Worm (Caenorhabditis elegans) whole organism, late embryonic: ENCODE measurements around the gene tag-89.
"Not testable (repeated sequence)": the region's sequence is repeated elsewhere in the genome, so short reads cannot be mapped to it uniquely, and the experiment has no call there.

Experiments used
- F13H6.1 ChIP-seq: sonication (generic microtip); optimal IDR thresholded peaks from 2 replicates; lab custom pipeline; 2016; ENCODE audit warnings: missing genetic modification characterization, missing compliant biosample characterization
- K02D7.2 ChIP-seq: sonication (generic microtip); optimal IDR thresholded peaks from 2 replicates; lab custom pipeline; 2017; ENCODE audit warnings: mild to moderate bottlenecking, missing genetic modification characterization, missing compliant biosample characterization
- ama-1 ChIP-seq: fragments of 150-350 bp; optimal IDR thresholded peaks from 2 replicates; lab custom pipeline; 2014
- ceh-22 ChIP-seq: sonication (generic microtip); optimal IDR thresholded peaks from 2 replicates; lab custom pipeline; 2017; ENCODE audit warnings: missing biosample characterization, missing genetic modification characterization
- ceh-31 ChIP-seq: sonication (generic microtip); optimal IDR thresholded peaks from 2 replicates; lab custom pipeline; 2016; ENCODE audit warnings: missing genetic modification characterization, missing compliant biosample characterization
- ceh-45 ChIP-seq: fragments of 200-800 bp; sonication (Bioruptor generic); IDR thresholded peaks from 2 replicates; pipeline ENCODE4 v1.3.6; 2022; ENCODE audit warnings: missing genetic modification reagents, missing genetic modification characterization, missing compliant biosample characterization
- ceh-6 ChIP-seq: fragments of 200-800 bp; sonication (Bioruptor generic); optimal IDR thresholded peaks from 2 replicates; lab custom pipeline; 2018; ENCODE audit warnings: mild to moderate bottlenecking, missing genetic modification characterization, missing compliant biosample characterization
- ceh-9 ChIP-seq: sonication (generic microtip); optimal IDR thresholded peaks from 2 replicates; lab custom pipeline; 2016; ENCODE audit warnings: mild to moderate bottlenecking, missing genetic modification characterization, inconsistent platforms, missing compliant biosample characterization
- che-1 ChIP-seq: sonication (generic microtip); optimal IDR thresholded peaks from 2 replicates; lab custom pipeline; 2016; ENCODE audit warnings: mild to moderate bottlenecking, missing genetic modification characterization, missing compliant biosample characterization
- dmd-4 ChIP-seq: sonication (generic microtip); optimal IDR thresholded peaks from 2 replicates; lab custom pipeline; 2016; ENCODE audit warnings: borderline replicate concordance, missing genetic modification characterization, missing compliant biosample characterization
- fkh-10 ChIP-seq: fragments of 150-350 bp; optimal IDR thresholded peaks from 2 replicates; lab custom pipeline; 2014; ENCODE audit warnings: missing biosample characterization, missing genetic modification reagents, missing genetic modification characterization
- fkh-6 ChIP-seq: sonication (generic microtip); optimal IDR thresholded peaks from 2 replicates; lab custom pipeline; 2016; ENCODE audit warnings: missing genetic modification characterization, missing compliant biosample characterization
- gmeb-2 ChIP-seq: sonication (generic microtip); optimal IDR thresholded peaks from 2 replicates; lab custom pipeline; 2016; ENCODE audit warnings: missing genetic modification characterization, inconsistent platforms, missing compliant biosample characterization
- hlh-13 ChIP-seq: fragments of 200-800 bp; sonication (Bioruptor generic); optimal IDR thresholded peaks from 2 replicates; lab custom pipeline; 2018; ENCODE audit warnings: mild to moderate bottlenecking, missing genetic modification characterization, missing compliant biosample characterization
- nhr-11 ChIP-seq: fragments of 150-350 bp; optimal IDR thresholded peaks from 2 replicates; lab custom pipeline; 2014; ENCODE audit warnings: missing biosample characterization, missing genetic modification characterization
- odd-2 ChIP-seq: sonication (generic microtip); optimal IDR thresholded peaks from 2 replicates; lab custom pipeline; 2017; ENCODE audit warnings: antibody characterized with exemption, mild to moderate bottlenecking, missing genetic modification characterization, missing compliant biosample characterization
- pat-9 ChIP-seq: fragments of 200-800 bp; sonication (Bioruptor generic); optimal IDR thresholded peaks from 2 replicates; lab custom pipeline; 2018; ENCODE audit warnings: mild to moderate bottlenecking, missing genetic modification characterization, moderate library complexity, missing compliant biosample characterization
- pha-2 ChIP-seq: sonication (generic microtip); optimal IDR thresholded peaks from 2 replicates; lab custom pipeline; 2017; ENCODE audit warnings: mild to moderate bottlenecking, missing genetic modification characterization, missing compliant biosample characterization
- pha-4 ChIP-seq: fragments of 150-350 bp; optimal IDR thresholded peaks from 2 replicates; lab custom pipeline; 2018; ENCODE audit warnings: missing biosample characterization, missing genetic modification reagents, missing genetic modification characterization
- ref-2 ChIP-seq: sonication (generic microtip); optimal IDR thresholded peaks from 2 replicates; lab custom pipeline; 2016; ENCODE audit warnings: missing genetic modification characterization, missing compliant biosample characterization
- sdc-2 ChIP-seq: sonication (generic microtip); optimal IDR thresholded peaks from 2 replicates; lab custom pipeline; 2016; ENCODE audit warnings: missing genotype, missing genetic modification characterization, missing compliant biosample characterization
- sox-2 ChIP-seq: fragments of 200-800 bp; sonication (Bioruptor generic); IDR thresholded peaks from 2 replicates; pipeline ENCODE4 v1.3.6; 2022; ENCODE audit warnings: missing genetic modification reagents, missing genetic modification characterization, missing compliant biosample characterization
- syd-9 ChIP-seq: sonication (generic microtip); optimal IDR thresholded peaks from 2 replicates; lab custom pipeline; 2016; ENCODE audit warnings: mild to moderate bottlenecking, missing genetic modification characterization, moderate library complexity, missing compliant biosample characterization
- tbx-2 ChIP-seq: sonication (generic microtip); optimal IDR thresholded peaks from 2 replicates; lab custom pipeline; 2016; ENCODE audit warnings: missing genetic modification characterization, missing compliant biosample characterization
- unc-3 ChIP-seq, 2 experiments: fragments of 200-800 bp in 1 of 2; sonication (Bioruptor generic) in 1 of 2; sonication (generic microtip) in 1 of 2; conservative IDR thresholded peaks in 1 of 2; optimal IDR thresholded peaks in 1 of 2; 2 replicates each; pipeline versions ENCODE4 v1.3.6 to Lab custom; 2016 to 2022; ENCODE audit warnings: missing compliant biosample characterization in 2 of 2, missing genetic modification characterization in 2 of 2, missing genetic modification reagents in 1 of 2
- unc-42 ChIP-seq: sonication (generic microtip); optimal IDR thresholded peaks from 2 replicates; lab custom pipeline; 2016; ENCODE audit warnings: missing genotype, missing genetic modification characterization, missing compliant biosample characterization
- ztf-16 ChIP-seq: sonication (generic microtip); optimal IDR thresholded peaks from 2 replicates; lab custom pipeline; 2017; ENCODE audit warnings: missing genetic modification characterization, missing compliant biosample characterization

The tag-89 gene

ce11 chrIV:11379254-11379653 is 15.1 kb upstream of the tag-89 start, which contains the start of gene fbxb-76:
fbxb-76 (minus strand) TSS chrIV:11379354.
- TF ChIP-seq unc-3 (GFP tag; conservative IDR thresholded peaks at IDR 0.05; lab: Robert Waterston, UW) (no peak), unc-3 (tag; optimal IDR thresholded peaks at IDR 0.05; lab: Kevin White, UChicago) (no peak), ceh-45 (no peak), F13H6.1 (tag; lab: Kevin White, UChicago) (no peak), fkh-6 (tag; lab: Kevin White, UChicago) (no peak), sdc-2 (tag; lab: Kevin White, UChicago) (no peak)
- TF ChIP-seq, all 69 proteins: peak for 0

ce11 chrIV:11388684-11389083 is 5.7 kb upstream of the tag-89 start:
- TF ChIP-seq unc-42 (peak; percentile 73), pat-9 (tag; lab: Kevin White, UChicago) (no peak)

DNA sequence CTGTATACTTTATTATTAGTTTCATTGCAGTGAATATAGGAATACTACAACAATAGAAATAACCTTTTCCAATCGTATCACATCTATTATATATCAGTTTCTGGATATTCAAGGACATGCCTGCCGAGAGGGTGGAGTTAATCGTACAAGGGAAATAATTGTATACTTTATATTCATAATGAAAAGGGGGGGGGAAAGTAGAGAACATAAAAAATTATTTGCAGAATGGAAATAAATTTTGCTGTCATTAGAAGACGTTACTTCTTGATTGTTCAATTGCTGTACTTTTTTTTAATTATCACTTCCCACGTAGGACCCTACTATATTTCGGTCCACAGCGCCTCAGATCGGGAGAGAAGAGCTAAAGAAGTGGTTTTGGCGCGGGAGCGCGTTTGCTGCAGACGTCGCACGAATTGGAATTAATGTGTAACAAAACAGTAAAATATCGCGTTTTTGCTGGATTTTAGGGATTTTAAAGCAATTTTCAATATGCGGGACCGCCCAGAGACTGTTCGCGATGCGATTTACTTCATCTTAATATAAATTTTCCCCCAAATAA is 4.0 kb downstream of the tag-89 start, which contains the start of gene dsl-6:
TSS of gene dsl-6 (minus strand) at position 51 of the 559 bp plus-strand sequence.
- not testable (repeated sequence) for TF ChIP-seq pha-2, F13H6.1, ztf-16 (tag; lab: Kevin White, UChicago)

ce11 chrIV:11401482-11401881 is 7.1 kb downstream of the tag-89 start:
- TF ChIP-seq dmd-4 (tag; lab: Kevin White, UChicago) (no peak), ama-1 (no peak), K02D7.2 (tag; lab: Kevin White, UChicago) (no peak), gmeb-2 (tag; lab: Kevin White, UChicago) (no peak), ztf-16 (tag; lab: Kevin White, UChicago) (no peak)
- TF ChIP-seq, all 69 proteins: peak for 0

DNA sequence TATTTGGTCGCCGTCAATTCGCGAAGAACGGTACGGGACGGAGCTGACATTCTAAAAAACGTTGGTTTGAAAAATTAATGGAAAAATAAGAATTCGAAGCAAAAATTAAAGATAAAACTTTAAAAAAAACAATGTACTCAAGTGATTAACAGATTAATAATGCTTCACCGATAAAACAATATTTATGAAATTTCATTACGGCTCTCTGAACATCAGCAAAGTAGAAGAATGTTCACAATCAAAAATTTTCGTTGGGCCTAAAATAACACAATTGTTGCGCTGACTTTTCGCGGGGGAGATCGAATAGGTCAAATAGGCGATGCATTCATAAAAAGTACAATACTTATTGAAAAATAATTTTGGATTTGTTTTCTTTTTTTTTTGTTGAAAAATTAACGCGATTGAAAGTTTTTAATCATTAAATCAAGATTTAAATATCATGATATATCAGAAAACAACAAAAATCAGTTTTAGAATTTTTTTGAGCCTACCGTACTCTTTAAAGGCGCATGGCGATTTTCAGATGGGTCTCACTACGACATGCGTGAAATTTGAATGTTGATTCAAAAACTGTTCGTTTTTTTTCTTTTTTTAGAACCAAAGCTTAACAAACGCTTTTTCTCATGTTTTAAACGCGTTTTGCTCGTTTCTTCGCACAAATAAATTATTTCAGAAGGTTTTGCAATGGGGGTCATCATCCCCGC is 9.1 kb downstream of the tag-89 start, which contains the start of the genes memi-3 and cyp-31A2:
TSS of gene memi-3 (minus strand) at position 51 of the 704 bp plus-strand sequence.
TSS of gene cyp-31A2 (plus strand) at position 674 of the 704 bp plus-strand sequence.
- TF ChIP-seq pha-4 (tag; lab: Kevin White, UChicago), result no peak
- no peak for TF ChIP-seq fkh-10 (GFP tag; lab: Kevin White, UChicago)
- no peak for TF ChIP-seq odd-2
- no peak for TF ChIP-seq nhr-11 (tag; lab: Kevin White, UChicago)
- TF ChIP-seq ztf-16 (tag; lab: Kevin White, UChicago), result no peak
- TF ChIP-seq syd-9, result no peak
- no peak for TF ChIP-seq ama-1
- TF ChIP-seq unc-42, result no peak
- no peak for TF ChIP-seq dmd-4 (tag; lab: Kevin White, UChicago)
- no peak for TF ChIP-seq che-1 (tag; lab: Kevin White, UChicago)
- no peak for TF ChIP-seq ceh-31 (tag; lab: Kevin White, UChicago)
- no peak for TF ChIP-seq sdc-2 (tag; lab: Kevin White, UChicago)
- TF ChIP-seq F13H6.1 (tag; lab: Kevin White, UChicago), result no peak
- TF ChIP-seq ceh-6 (GFP tag; lab: Kevin White, UChicago), result no peak
- no peak for TF ChIP-seq tbx-2 (tag; lab: Kevin White, UChicago)
- no peak for TF ChIP-seq hlh-13
- TF ChIP-seq ceh-22 (tag; lab: Kevin White, UChicago), result no peak
- TF ChIP-seq ceh-9 (tag; lab: Kevin White, UChicago), result no peak
- no peak for TF ChIP-seq K02D7.2 (tag; lab: Kevin White, UChicago)
- TF ChIP-seq, all 69 proteins: peak for 0

ce11 chrIV:11406744-11407690 is 12.7 kb downstream of the tag-89 start, which contains the start of the genes his-63 and his-64:
his-63 (minus strand) TSS chrIV:11406861.
his-64 (plus strand) TSS chrIV:11407116.
- TF ChIP-seq ref-2 (tag; lab: Kevin White, UChicago), result peak; percentile 3
- TF ChIP-seq sox-2 (GFP tag; lab: Robert Waterston, UW), result peak; percentile 36
